Fruit fly (Drosophila melanogaster): Measurements from ENCODE around the gene CG1537.

CG1537 gene

dm6 chrX:11108148-11108844 is 45.3 kb upstream of the CG1537 start, which contains the start of gene Hsp60A (continued):
- TF ChIP-seq Taf1 (GFP tag; IDR thresholded peaks at IDR 0.05) (no peak), CG32767 (GFP tag; IDR thresholded peaks at IDR 0.05) (no peak), Doc2 (GFP tag; IDR thresholded peaks at IDR 0.05) (no peak), trem (tag; optimal IDR thresholded peaks at IDR 0.05) (peak; percentile 47), CG7839 (tag; optimal IDR thresholded peaks at IDR 0.05) (peak; percentile 59), croc (GFP tag; conservative IDR thresholded peaks at IDR 0.05) (peak; percentile 32; the same call in 1 of the 3 replicates), CG43689 (GFP tag; IDR thresholded peaks at IDR 0.05) (no peak), CG17612 (GFP tag; IDR thresholded peaks at IDR 0.05) (no peak), CoRest (tag; optimal IDR thresholded peaks at IDR 0.05) (peak; percentile 69), CG7556 (GFP tag; optimal IDR thresholded peaks at IDR 0.05) (peak; percentile 21), Fer3 (tag; optimal IDR thresholded peaks at IDR 0.05) (peak; percentile 54), CTCF (GFP tag; optimal IDR thresholded peaks at IDR 0.05) (no peak), CG5180 (GFP tag; optimal IDR thresholded peaks at IDR 0.05) (no peak), dati (GFP tag; IDR thresholded peaks at IDR 0.05) (no peak), CG5953 (GFP tag; IDR thresholded peaks at IDR 0.05) (no peak), CG7271 (tag; optimal IDR thresholded peaks at IDR 0.05) (no peak), sqz (GFP tag; optimal IDR thresholded peaks at IDR 0.05) (peak; percentile 49), CG10321 (GFP tag; IDR thresholded peaks at IDR 0.05) (no peak), CG4360 (GFP tag; IDR thresholded peaks at IDR 0.05) (no peak), Hsf (GFP tag; optimal IDR thresholded peaks at IDR 0.05) (peak; percentile 41), Eip74EF (GFP tag; optimal IDR thresholded peaks at IDR 0.05) (no peak), CG6765 (GFP tag; optimal IDR thresholded peaks at IDR 0.05) (no peak), peb (GFP tag; IDR thresholded peaks at IDR 0.05) (no peak), corto (GFP tag; optimal IDR thresholded peaks at IDR 0.05) (peak; percentile 36), CG6654 (GFP tag; optimal IDR thresholded peaks at IDR 0.05) (no peak), D19A (tag; optimal IDR thresholded peaks at IDR 0.05) (peak; percentile 27), CG15073 (GFP tag; optimal IDR thresholded peaks at IDR 0.05) (no peak), cas (GFP tag; IDR thresholded peaks at IDR 0.05) (0 out of 2 replicates have a peak, but pooled peaks have one; percentile 11), CG11456 (GFP tag; IDR thresholded peaks at IDR 0.05) (0 out of 3 replicates have a peak, but pooled peaks have one; percentile 8), vvl (GFP tag; IDR thresholded peaks at IDR 0.05) (0 out of 2 replicates have a peak, but pooled peaks have one; percentile 18), hkb (optimal IDR thresholded peaks at IDR 0.05) (no peak), hkb (GFP tag; IDR thresholded peaks at IDR 0.05) (no peak), CG8478 (optimal IDR thresholded peaks at IDR 0.05) (no peak), CG14710 (tag; optimal IDR thresholded peaks at IDR 0.05) (peak; percentile 75), tna (GFP tag; IDR thresholded peaks at IDR 0.05; ENCODE audit: partially characterized antibody) (peak; percentile 82), Lim3 (GFP tag; IDR thresholded peaks at IDR 0.05) (no peak), hth (optimal IDR thresholded peaks at IDR 0.05) (no peak), HmgZ (tag; optimal IDR thresholded peaks at IDR 0.05) (peak; percentile 10), CG34422 (GFP tag; IDR thresholded peaks at IDR 0.05) (0 out of 3 replicates have a peak, but pooled peaks have one; percentile 14), GATAe (GFP tag; conservative IDR thresholded peaks at IDR 0.05) (no peak), pfk (GFP tag; optimal IDR thresholded peaks at IDR 0.05) (no peak), CG9876 (GFP tag; optimal IDR thresholded peaks at IDR 0.05) (no peak), NK7.1 (GFP tag; optimal IDR thresholded peaks at IDR 0.05) (no peak), CHES-1-like (GFP tag; optimal IDR thresholded peaks at IDR 0.05) (no peak), CG34376 (GFP tag; optimal IDR thresholded peaks at IDR 0.05) (peak; percentile 6), NfI (GFP tag; optimal IDR thresholded peaks at IDR 0.05) (peak; percentile 34), ranshi (GFP tag; IDR thresholded peaks at IDR 0.05) (no peak; the same call in 1 of the 2 replicates), jigr1 (GFP tag; IDR thresholded peaks at IDR 0.05) (no peak), cato (GFP tag; optimal IDR thresholded peaks at IDR 0.05; ENCODE audit: borderline replicate concordance) (no peak), CG7786 (GFP tag; optimal IDR thresholded peaks at IDR 0.05) (no peak), yki (optimal IDR thresholded peaks at IDR 0.05) (no peak), CG1233 (GFP tag; optimal IDR thresholded peaks at IDR 0.05) (no peak)
